Worm (Caenorhabditis elegans) whole organism, young adult: ENCODE data around the gene gst-39.

ENCODE experiments used
- C06A6.2 ChIP-seq: fragments of 200-800 bp; sonication (Bioruptor generic); conservative IDR thresholded peaks from 2 replicates; pipeline ENCODE4 v1.3.6; 2022; ENCODE audit warnings: missing genetic modification characterization, missing compliant biosample characterization
- C17E4.6 ChIP-seq: fragments of 200-800 bp; sonication (Bioruptor generic); IDR thresholded peaks from 2 replicates; pipeline ENCODE4 v1.3.6; 2022; ENCODE audit warnings: missing genetic modification reagents, missing genetic modification characterization, missing compliant biosample characterization
- D2030.7 ChIP-seq: fragments of 200-800 bp; sonication (Bioruptor generic); IDR thresholded peaks from 2 replicates; pipeline ENCODE4 v1.3.6; 2022; ENCODE audit warnings: missing genetic modification reagents, missing genetic modification characterization, missing compliant biosample characterization
- F23B12.7 ChIP-seq: sonication (generic microtip); optimal IDR thresholded peaks from 2 replicates; lab custom pipeline; 2017; ENCODE audit warnings: missing genetic modification characterization, mild to moderate bottlenecking, missing compliant biosample characterization, antibody characterized with exemption, moderate library complexity; ENCODE audit not compliant: insufficient read depth
- F37B4.10 ChIP-seq: fragments of 200-800 bp; sonication (Bioruptor generic); IDR thresholded peaks from 2 replicates; pipeline ENCODE4 v1.3.6; 2022; ENCODE audit warnings: missing genetic modification characterization, missing compliant biosample characterization
- F52B5.7 ChIP-seq: sonication (generic microtip); optimal IDR thresholded peaks from 2 replicates; lab custom pipeline; 2016; ENCODE audit warnings: mild to moderate bottlenecking, missing genetic modification characterization, missing compliant biosample characterization
- F55B11.4 ChIP-seq: sonication (generic microtip); optimal IDR thresholded peaks from 2 replicates; lab custom pipeline; 2016; ENCODE audit warnings: missing compliant biosample characterization, missing genetic modification characterization, borderline replicate concordance; ENCODE audit not compliant: insufficient read depth
- Y79H2A.3 ChIP-seq: fragments of 200-800 bp; sonication (Bioruptor generic); conservative IDR thresholded peaks from 2 replicates; pipeline ENCODE4 v1.3.6; 2022; ENCODE audit warnings: missing genetic modification reagents, missing genetic modification characterization, missing compliant biosample characterization
- atf-7 ChIP-seq: sonication (generic microtip); optimal IDR thresholded peaks from 2 replicates; lab custom pipeline; 2017; ENCODE audit warnings: mild to moderate bottlenecking, missing genetic modification characterization, missing compliant biosample characterization
- athp-1 ChIP-seq: sonication (generic microtip); optimal IDR thresholded peaks from 2 replicates; lab custom pipeline; 2017; ENCODE audit warnings: mild to moderate bottlenecking, missing genetic modification characterization, missing compliant biosample characterization
- ceh-91 ChIP-seq: fragments of 200-800 bp; sonication (Bioruptor generic); IDR thresholded peaks from 2 replicates; pipeline ENCODE4 v1.3.6; 2022; ENCODE audit warnings: missing genetic modification reagents, missing genetic modification characterization, missing compliant biosample characterization
- die-1 ChIP-seq: sonication (generic microtip); optimal IDR thresholded peaks from 2 replicates; lab custom pipeline; 2016; ENCODE audit warnings: missing genotype, mild to moderate bottlenecking, missing genetic modification characterization, missing compliant biosample characterization
- dox-1 ChIP-seq: fragments of 200-800 bp; sonication (Bioruptor generic); IDR thresholded peaks from 2 replicates; pipeline ENCODE4 v1.3.6; 2022; ENCODE audit warnings: missing genetic modification reagents, missing genetic modification characterization, missing compliant biosample characterization
- efl-1 ChIP-seq: fragments of 150-350 bp; optimal IDR thresholded peaks from 2 replicates; lab custom pipeline; 2014; ENCODE audit warnings: missing biosample characterization, missing genetic modification reagents, missing genetic modification characterization
- egl-18 ChIP-seq: fragments of 200-800 bp; sonication (Bioruptor generic); IDR thresholded peaks from 2 replicates; pipeline ENCODE4 v1.3.6; 2022; ENCODE audit warnings: missing genetic modification reagents, missing genetic modification characterization, missing compliant biosample characterization
- fkh-3 ChIP-seq: sonication (generic microtip); optimal IDR thresholded peaks from 2 replicates; lab custom pipeline; 2016; ENCODE audit warnings: mild to moderate bottlenecking, missing genetic modification characterization, missing compliant biosample characterization
- hmg-1.2 ChIP-seq: fragments of 200-800 bp; sonication (Bioruptor generic); IDR thresholded peaks from 2 replicates; pipeline ENCODE4 v1.3.6; 2022; ENCODE audit warnings: missing genetic modification reagents, missing genetic modification characterization, missing compliant biosample characterization
- hsf-1 ChIP-seq: fragments of 200-800 bp; sonication (Bioruptor generic); IDR thresholded peaks from 2 replicates; pipeline ENCODE4 v1.3.6; 2022; ENCODE audit warnings: missing genetic modification reagents, missing genetic modification characterization, missing compliant biosample characterization
- lin-26 ChIP-seq: fragments of 200-800 bp; sonication (Bioruptor generic); IDR thresholded peaks from 2 replicates; pipeline ENCODE4 v1.3.6; 2022; ENCODE audit warnings: missing genetic modification reagents, missing genetic modification characterization, missing compliant biosample characterization
- lin-54 ChIP-seq: fragments of 200-800 bp; sonication (Bioruptor generic); optimal IDR thresholded peaks from 2 replicates; lab custom pipeline; 2018; ENCODE audit warnings: mild to moderate bottlenecking, missing genetic modification characterization, missing compliant biosample characterization
- lsy-27 ChIP-seq: sonication (generic microtip); optimal IDR thresholded peaks from 2 replicates; lab custom pipeline; 2017; ENCODE audit warnings: missing genetic modification characterization, mild to moderate bottlenecking, missing compliant biosample characterization, antibody characterized with exemption, missing genotype, borderline replicate concordance; ENCODE audit not compliant: insufficient read depth
- madf-10 ChIP-seq: sonication (generic microtip); optimal IDR thresholded peaks from 2 replicates; lab custom pipeline; 2016; ENCODE audit warnings: mild to moderate bottlenecking, missing genetic modification characterization, missing compliant biosample characterization
- madf-3 ChIP-seq: fragments of 200-800 bp; sonication (Bioruptor generic); IDR thresholded peaks from 2 replicates; pipeline ENCODE4 v1.3.6; 2022; ENCODE audit warnings: missing genetic modification reagents, missing genetic modification characterization, missing compliant biosample characterization
- madf-8 ChIP-seq: fragments of 200-800 bp; sonication (Bioruptor generic); conservative IDR thresholded peaks from 2 replicates; pipeline ENCODE4 v1.3.6; 2022; ENCODE audit warnings: missing genetic modification reagents, missing genetic modification characterization, missing compliant biosample characterization
- mes-4 ChIP-seq: sonication (generic microtip); optimal IDR thresholded peaks from 2 replicates; lab custom pipeline; 2016; ENCODE audit warnings: missing genotype, missing genetic modification characterization, missing compliant biosample characterization
- mxl-1 ChIP-seq: sonication (generic microtip); optimal IDR thresholded peaks from 2 replicates; lab custom pipeline; 2016; ENCODE audit warnings: missing genetic modification characterization, missing compliant biosample characterization
- nfyb-1 ChIP-seq: fragments of 200-800 bp; sonication (Bioruptor generic); IDR thresholded peaks from 2 replicates; pipeline ENCODE4 v1.3.6; 2022; ENCODE audit warnings: missing genetic modification reagents, missing genetic modification characterization, missing compliant biosample characterization
- nhr-80 ChIP-seq: sonication (generic microtip); optimal IDR thresholded peaks from 2 replicates; lab custom pipeline; 2016; ENCODE audit warnings: missing genetic modification characterization, missing compliant biosample characterization
- rcor-1 ChIP-seq: fragments of 200-800 bp; sonication (Bioruptor generic); IDR thresholded peaks from 2 replicates; pipeline ENCODE4 v1.3.6; 2022; ENCODE audit warnings: missing genetic modification reagents, missing genetic modification characterization, missing compliant biosample characterization
- repo-1 ChIP-seq: sonication (generic microtip); optimal IDR thresholded peaks from 2 replicates; lab custom pipeline; 2017; ENCODE audit warnings: mild to moderate bottlenecking, missing genetic modification characterization, missing compliant biosample characterization
- sea-2 ChIP-seq: fragments of 200-800 bp; sonication (Bioruptor generic); IDR thresholded peaks from 2 replicates; pipeline ENCODE4 v1.3.6; 2022; ENCODE audit warnings: missing genetic modification characterization, missing compliant biosample characterization
- snpc-3.4 ChIP-seq: sonication (generic microtip); optimal IDR thresholded peaks from 2 replicates; lab custom pipeline; 2017; ENCODE audit warnings: missing genetic modification characterization, mild to moderate bottlenecking, missing compliant biosample characterization, antibody characterized with exemption, moderate library complexity, missing genotype, missing genetic modification reagents
- sptf-2 ChIP-seq: fragments of 200-800 bp; sonication (Bioruptor generic); optimal IDR thresholded peaks from 2 replicates; lab custom pipeline; 2018; ENCODE audit warnings: mild to moderate bottlenecking, missing genetic modification characterization, missing compliant biosample characterization
- tbx-9 ChIP-seq: sonication (generic microtip); optimal IDR thresholded peaks from 2 replicates; lab custom pipeline; 2016; ENCODE audit warnings: borderline replicate concordance, missing genetic modification characterization, inconsistent platforms, missing compliant biosample characterization
- unc-130 ChIP-seq: sonication (generic microtip); optimal IDR thresholded peaks from 2 replicates; lab custom pipeline; 2016; ENCODE audit warnings: missing genetic modification reagents, missing genetic modification characterization, missing compliant biosample characterization
- ztf-25 ChIP-seq: fragments of 200-800 bp; sonication (Bioruptor generic); IDR thresholded peaks from 2 replicates; pipeline ENCODE4 v1.3.6; 2022; ENCODE audit warnings: missing genetic modification reagents, missing genetic modification characterization, missing compliant biosample characterization
- ztf-6 ChIP-seq: fragments of 200-800 bp; sonication (Bioruptor generic); IDR thresholded peaks from 2 replicates; pipeline ENCODE4 v1.3.6; 2022; ENCODE audit warnings: missing genetic modification reagents, missing genetic modification characterization, missing compliant biosample characterization

gst-39 gene

ce11 chrII:15193961-15194360, 22.2 kb upstream of the gst-39 start (continued):
- TF ChIP-seq sea-2, result no peak
- TF ChIP-seq C17E4.6, result no peak
- TF ChIP-seq C06A6.2, result no peak
- no peak for TF ChIP-seq die-1
- no peak for TF ChIP-seq snpc-3.4 (tag; lab: Kevin White, UChicago)
- TF ChIP-seq athp-1 (tag; lab: Kevin White, UChicago), result no peak
- TF ChIP-seq lin-54 (GFP tag; lab: Kevin White, UChicago), result no peak
- peak; percentile 37; the same call in 1 of the 2 replicates for TF ChIP-seq dox-1 (GFP tag; lab: Robert Waterston, UW)
- TF ChIP-seq F52B5.7, result no peak
- no peak for TF ChIP-seq madf-10 (tag; lab: Kevin White, UChicago)
- TF ChIP-seq F55B11.4 (tag; lab: Kevin White, UChicago), result no peak
- TF ChIP-seq repo-1, result no peak
- no peak for TF ChIP-seq tbx-9 (tag; lab: Kevin White, UChicago)
- TF ChIP-seq ztf-25, result no peak
- TF ChIP-seq F37B4.10 (GFP tag; lab: Robert Waterston, UW), result no peak
- TF ChIP-seq F23B12.7, result no peak
- TF ChIP-seq hsf-1 (GFP tag; lab: Robert Waterston, UW), result no peak
- TF ChIP-seq fkh-3, result no peak
- no peak for TF ChIP-seq atf-7 (tag; lab: Kevin White, UChicago)
- TF ChIP-seq hmg-1.2 (GFP tag; lab: Robert Waterston, UW), result peak; percentile 27; the same call in 1 of the 2 replicates
- TF ChIP-seq, all 124 proteins: peak for 10

- no peak for TF ChIP-seq madf-8 (GFP tag; lab: Robert Waterston, UW)
- no peak for TF ChIP-seq egl-18 (GFP tag; lab: Robert Waterston, UW)
- no peak for TF ChIP-seq lsy-27 (tag; lab: Kevin White, UChicago)
- TF ChIP-seq ztf-6 (GFP tag; lab: Robert Waterston, UW), result no peak
- TF ChIP-seq mes-4 (tag; lab: Kevin White, UChicago), result no peak
- TF ChIP-seq lin-26, result no peak
- peak; percentile 35 for TF ChIP-seq nhr-80
- TF ChIP-seq, all 124 proteins: peak for 1
Observed at ce11 chrII:15190971-15191370, 19.3 kb upstream of the gst-39 start.

- TF ChIP-seq dox-1 (GFP tag; lab: Robert Waterston, UW), result no peak
- peak; percentile 77; the same call in 1 of the 2 replicates for TF ChIP-seq hmg-1.2 (GFP tag; lab: Robert Waterston, UW)
- no peak for TF ChIP-seq rcor-1
- no peak for TF ChIP-seq unc-130
- no peak for TF ChIP-seq nhr-80
Observed at ce11 chrII:15189956-15190355, 18.2 kb upstream of the gst-39 start.

ce11 chrII:15185289-15185688, 13.6 kb upstream of the gst-39 start, which contains the start of gene gst-35:
Gene gst-35, minus strand, starts transcription at chrII:15185389.
- TF ChIP-seq madf-3 (no peak), sptf-2 (GFP tag; lab: Kevin White, UChicago) (no peak), Y79H2A.3 (GFP tag; lab: Robert Waterston, UW) (no peak), nfyb-1 (no peak), efl-1 (no peak), D2030.7 (GFP tag; lab: Robert Waterston, UW) (no peak), ceh-91 (no peak), mxl-1 (no peak)
